Worm (Caenorhabditis elegans): ENCODE measurements around the gene ssup-72.

- TF ChIP-seq T22C8.4 (GFP tag; IDR thresholded peaks at IDR 0.05) = no peak
- TF ChIP-seq ztf-23 (GFP tag; IDR thresholded peaks at IDR 0.05) = no peak
- TF ChIP-seq flt-1 (GFP tag; IDR thresholded peaks at IDR 0.05) = no peak
- no peak for TF ChIP-seq klf-2 (GFP tag; conservative IDR thresholded peaks at IDR 0.05)
- TF ChIP-seq tab-1 (GFP tag; IDR thresholded peaks at IDR 0.05) = no peak
- no peak for TF ChIP-seq ref-1 (GFP tag; conservative IDR thresholded peaks at IDR 0.05)
- TF ChIP-seq ztf-29 (GFP tag; IDR thresholded peaks at IDR 0.05) = no peak
- TF ChIP-seq cog-1 (tag; optimal IDR thresholded peaks at IDR 0.05) = no peak
- TF ChIP-seq med-1 (GFP tag; optimal IDR thresholded peaks at IDR 0.05; ENCODE audit: insufficient read depth) = no peak
Measured at ce11 chrII:6764734-6765133, 11.7 kb upstream of the ssup-72 start, which contains the start of gene nlp-50.
